Worm (Caenorhabditis elegans) whole organism, L4/young adult: ENCODE data around the gene T12A7.10.

Experiments used
- W03F9.2 ChIP-seq: fragments of 150-350 bp; optimal IDR thresholded peaks from 2 replicates; lab custom pipeline; 2014; ENCODE audit warnings: missing biosample characterization, missing genetic modification characterization
- dao-5 ChIP-seq: sonication (generic microtip); optimal IDR thresholded peaks from 2 replicates; lab custom pipeline; 2016; ENCODE audit warnings: missing genotype, missing genetic modification characterization, moderate library complexity, missing compliant biosample characterization
- him-1 ChIP-seq: sonication (generic microtip); optimal IDR thresholded peaks from 2 replicates; lab custom pipeline; 2016; ENCODE audit warnings: missing genotype, missing genetic modification reagents, missing genetic modification characterization, missing compliant biosample characterization

T12A7.10 gene

DNA sequence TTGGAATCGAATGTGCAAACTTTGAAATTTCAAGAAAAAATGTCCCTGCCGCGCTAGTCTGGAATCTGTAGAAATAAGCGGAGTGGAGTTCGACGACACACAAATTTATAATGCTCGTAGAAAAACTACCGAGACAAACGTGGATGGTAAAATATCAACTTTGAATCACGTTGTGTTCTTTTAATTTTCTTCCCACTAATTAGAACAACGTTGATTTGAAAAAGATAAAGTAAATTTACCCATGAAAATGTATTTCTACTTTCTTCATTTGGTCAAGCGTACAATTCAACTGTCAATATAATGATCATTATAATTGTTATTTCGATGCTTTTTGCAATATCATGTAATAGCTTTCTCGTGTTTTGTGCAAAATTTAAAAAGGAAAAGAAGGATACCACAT is 12.5 kb downstream of the T12A7.10 start, which contains the start of gene K01A6.5:
Gene K01A6.5, plus strand, starts transcription at position 301 of the 400 bp plus-strand sequence.
- TF ChIP-seq dao-5 (tag; lab: Kevin White, UChicago), result no peak
- no peak for TF ChIP-seq him-1 (tag; lab: Kevin White, UChicago)
- TF ChIP-seq W03F9.2 (tag; lab: Kevin White, UChicago), result no peak

DNA sequence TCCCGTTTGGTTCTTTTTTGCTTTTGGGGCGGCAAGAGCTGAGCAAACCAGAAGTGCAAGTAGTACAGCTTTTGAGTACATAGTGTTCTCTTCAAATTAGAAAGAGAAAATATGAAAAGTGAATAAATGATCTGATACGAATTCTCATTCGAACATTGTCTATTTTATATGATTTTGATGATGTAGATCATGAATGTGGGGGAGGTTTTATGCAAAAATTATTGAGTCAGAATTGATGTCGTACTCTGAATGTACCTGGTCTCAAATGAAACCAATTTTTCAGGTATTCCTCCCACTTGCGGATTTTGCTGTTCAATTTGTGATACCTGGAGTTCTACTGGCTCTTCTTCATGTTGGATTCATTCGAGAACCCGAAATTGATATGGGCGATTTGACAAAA is 14.7 kb downstream of the T12A7.10 start, which contains the start of gene K01A6.4:
Gene K01A6.4, minus strand, starts transcription at position 101 of the 400 bp plus-strand sequence.
- TF ChIP-seq him-1 (tag; lab: Kevin White, UChicago) (no peak), W03F9.2 (tag; lab: Kevin White, UChicago) (no peak), dao-5 (tag; lab: Kevin White, UChicago) (no peak)

DNA sequence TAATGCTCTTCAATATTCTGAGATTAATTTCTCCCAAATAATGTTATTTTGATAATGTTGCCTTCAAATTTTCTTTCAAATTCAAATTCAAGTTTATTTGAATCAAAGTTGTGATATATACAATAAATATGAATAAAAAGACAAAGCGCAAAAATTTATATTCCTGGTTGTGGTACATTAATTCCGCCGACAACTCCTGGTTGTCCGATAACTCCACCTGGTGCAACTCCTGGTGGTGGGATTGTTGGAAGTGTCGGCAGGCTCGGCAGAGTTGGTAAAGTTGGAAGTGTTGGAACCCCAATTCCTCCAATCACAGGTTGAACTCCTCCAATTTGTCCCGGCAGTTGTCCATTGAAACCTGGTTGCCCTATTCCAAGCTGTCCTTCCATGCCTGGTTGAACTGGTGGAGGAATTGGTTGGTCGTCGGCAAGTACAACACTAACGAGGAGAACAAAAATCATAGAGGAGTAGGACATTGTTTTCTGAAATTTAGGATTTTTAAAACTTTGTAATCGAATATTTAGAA is 16.7 kb downstream of the T12A7.10 start, which contains the start of gene K01A6.7:
Gene K01A6.7, minus strand, starts transcription at position 476 of the 526 bp plus-strand sequence.
- TF ChIP-seq W03F9.2 (tag; lab: Kevin White, UChicago), result no peak
- no peak for TF ChIP-seq him-1 (tag; lab: Kevin White, UChicago)
- TF ChIP-seq dao-5 (tag; lab: Kevin White, UChicago), result no peak

DNA sequence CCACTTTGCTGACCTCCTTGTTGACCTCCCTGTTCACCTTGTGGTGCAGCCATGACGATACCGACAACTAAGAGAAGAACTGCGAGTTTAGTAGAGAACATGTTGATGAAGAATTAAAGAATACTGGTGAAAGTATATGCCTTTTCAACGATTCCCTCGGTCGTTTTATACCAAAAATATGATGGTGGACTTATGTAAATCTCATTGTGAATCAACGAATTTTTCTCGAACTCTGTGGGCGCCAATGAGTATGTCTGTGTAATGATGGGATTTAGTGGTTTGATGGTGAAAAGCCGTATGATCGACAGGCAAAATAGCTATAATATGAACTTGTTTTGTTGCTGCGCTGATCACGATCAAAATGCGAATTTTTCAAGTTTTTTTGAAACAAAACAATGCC is 17.6 kb downstream of the T12A7.10 start, which contains the start of gene K01A6.8:
Gene K01A6.8, minus strand, starts transcription at position 101 of the 400 bp plus-strand sequence.
- no peak for TF ChIP-seq W03F9.2 (tag; lab: Kevin White, UChicago)

DNA sequence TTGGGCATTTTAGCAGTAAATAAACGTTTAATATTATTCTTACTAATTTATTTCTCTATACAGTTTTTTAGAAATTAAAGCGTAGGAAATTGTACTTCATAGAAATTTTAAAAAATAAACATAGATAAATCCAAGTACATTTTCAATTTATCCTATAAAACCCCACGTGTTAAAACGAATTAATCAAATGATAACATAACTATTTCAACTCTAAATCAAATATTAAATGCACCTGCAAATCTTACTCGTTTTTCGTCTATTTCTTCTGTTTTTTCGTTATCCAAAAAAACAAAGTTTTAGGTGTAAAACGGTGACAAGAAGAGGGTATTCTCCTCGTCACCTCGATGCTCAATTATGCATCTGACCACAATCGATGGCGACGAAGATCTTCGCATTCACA is 19.9 kb downstream of the T12A7.10 start, which contains the start of gene K01A6.6:
Gene K01A6.6, plus strand, starts transcription at position 301 of the 400 bp plus-strand sequence.
- TF ChIP-seq dao-5 (tag; lab: Kevin White, UChicago) (no peak), him-1 (tag; lab: Kevin White, UChicago) (no peak), W03F9.2 (tag; lab: Kevin White, UChicago) (no peak)

DNA sequence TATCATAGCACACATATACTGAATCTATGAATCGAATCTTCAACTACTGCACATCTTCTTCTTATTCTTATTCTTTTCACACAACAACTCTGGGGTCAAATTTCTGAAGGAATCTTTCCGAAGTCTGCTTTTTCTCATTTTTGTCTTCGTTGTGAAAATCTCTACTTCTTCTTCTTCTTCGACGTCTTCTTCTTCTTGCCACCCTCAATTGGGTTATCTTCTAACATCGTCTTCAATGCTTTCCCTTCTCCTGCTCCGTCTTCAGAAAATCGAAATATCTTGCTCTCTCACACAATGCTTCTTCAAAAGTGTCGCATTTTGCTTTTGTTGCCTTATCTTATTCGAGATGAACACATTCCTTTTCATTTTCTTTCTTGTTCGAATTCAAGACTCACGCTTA is 31.6 kb downstream of the T12A7.10 start:
- TF ChIP-seq him-1 (tag; lab: Kevin White, UChicago) (no peak), dao-5 (tag; lab: Kevin White, UChicago) (no peak), W03F9.2 (tag; lab: Kevin White, UChicago) (no peak)

DNA sequence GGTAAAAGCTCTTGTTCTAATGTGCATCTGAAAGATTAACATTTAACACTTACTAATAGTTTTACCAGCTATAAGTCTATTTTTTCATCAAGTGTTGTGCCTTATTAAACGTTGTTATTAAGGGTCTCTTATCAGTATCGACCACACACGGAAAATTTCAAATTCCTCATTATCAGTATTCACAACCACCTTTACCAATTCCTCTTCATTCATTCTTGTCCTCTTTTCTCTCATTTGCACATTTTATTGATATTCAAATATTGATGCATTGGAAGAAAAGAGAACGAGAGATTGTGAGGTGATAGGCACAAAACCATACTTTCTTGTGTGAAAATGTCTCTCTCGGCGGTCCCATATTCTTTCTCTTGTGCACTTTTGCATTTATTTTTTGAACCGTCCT is 33.0 kb downstream of the T12A7.10 start:
- no peak for TF ChIP-seq him-1 (tag; lab: Kevin White, UChicago)
- TF ChIP-seq W03F9.2 (tag; lab: Kevin White, UChicago), result no peak
- no peak for TF ChIP-seq dao-5 (tag; lab: Kevin White, UChicago)

DNA sequence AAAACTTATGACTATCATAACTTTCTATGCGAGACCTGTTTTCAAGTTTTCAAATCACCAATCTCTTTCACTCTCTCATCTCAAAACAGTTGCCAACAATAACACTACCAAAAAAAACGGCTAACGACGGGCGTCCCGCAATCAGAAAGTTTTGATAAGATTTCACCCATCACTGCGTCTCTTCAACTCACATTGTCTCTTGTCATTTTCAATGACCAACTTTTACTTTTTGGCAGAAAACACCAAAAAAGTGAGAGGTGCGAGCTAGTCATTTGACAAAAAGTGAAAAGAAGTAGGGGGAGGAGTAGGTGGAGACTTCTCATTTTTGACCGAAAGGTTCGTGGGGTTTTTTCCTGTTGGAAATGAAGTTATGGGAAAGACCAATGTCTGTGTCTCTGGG is 36.2 kb downstream of the T12A7.10 start:
- TF ChIP-seq him-1 (tag; lab: Kevin White, UChicago), result no peak
- TF ChIP-seq dao-5 (tag; lab: Kevin White, UChicago), result no peak
- TF ChIP-seq W03F9.2 (tag; lab: Kevin White, UChicago), result no peak

DNA sequence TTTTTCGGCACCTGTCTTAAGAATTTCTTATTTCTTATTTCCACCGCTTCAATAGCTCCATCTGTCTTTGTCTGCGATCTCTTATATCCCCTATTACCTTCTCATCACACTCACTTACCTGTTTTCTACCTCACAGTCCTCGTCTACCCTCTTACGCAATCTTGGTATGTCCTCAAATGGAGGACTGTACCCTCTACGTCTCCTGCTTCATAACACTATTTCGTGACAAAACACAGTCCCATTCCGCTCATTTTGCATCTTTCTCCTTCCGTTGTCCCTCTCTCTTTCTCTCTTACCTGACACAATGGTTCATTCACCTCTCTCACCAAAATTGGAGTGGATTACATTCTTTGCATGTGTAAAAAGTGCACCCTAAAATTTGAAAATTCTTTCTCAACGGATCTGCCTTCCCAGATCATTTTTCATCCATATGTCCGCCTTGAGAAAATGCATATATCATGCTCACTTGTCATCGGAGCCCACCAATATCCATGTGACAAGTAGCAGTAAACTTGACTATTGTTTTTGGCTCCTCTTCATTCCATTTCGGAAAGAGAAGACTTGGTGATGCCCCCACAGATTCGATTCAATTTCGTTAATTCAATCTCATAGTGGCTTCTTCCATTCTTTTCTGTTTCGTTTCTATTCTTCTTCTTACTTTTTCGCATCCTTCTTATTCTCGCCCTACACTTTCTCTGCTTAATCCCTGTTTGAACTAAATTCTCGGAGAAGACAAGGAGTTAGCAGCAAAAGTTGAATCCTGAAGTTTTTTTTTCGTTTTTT is 37.6 kb downstream of the T12A7.10 start:
- TF ChIP-seq him-1 (tag; lab: Kevin White, UChicago), result no peak
- TF ChIP-seq dao-5 (tag; lab: Kevin White, UChicago), result no peak
- no peak for TF ChIP-seq W03F9.2 (tag; lab: Kevin White, UChicago)

DNA sequence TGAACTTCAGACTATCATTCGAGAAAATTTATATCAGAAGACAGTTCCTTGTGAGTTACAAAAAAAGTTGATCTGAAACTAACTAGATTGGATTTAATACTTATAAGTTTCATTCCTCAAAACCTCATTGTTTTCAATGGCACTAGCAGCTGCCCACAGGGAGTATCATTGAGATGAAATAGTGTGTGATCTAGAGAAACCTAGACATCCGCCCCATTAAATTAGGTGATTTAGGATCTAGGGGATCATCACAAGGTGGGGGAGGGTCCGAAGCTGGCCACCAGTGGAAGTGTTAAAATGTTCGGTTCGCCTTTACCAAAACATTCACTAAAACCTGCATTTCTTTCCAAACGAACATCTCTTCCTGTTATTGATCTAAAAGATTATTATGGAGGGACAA is 38.5 kb downstream of the T12A7.10 start:
- TF ChIP-seq W03F9.2 (tag; lab: Kevin White, UChicago), result no peak

DNA sequence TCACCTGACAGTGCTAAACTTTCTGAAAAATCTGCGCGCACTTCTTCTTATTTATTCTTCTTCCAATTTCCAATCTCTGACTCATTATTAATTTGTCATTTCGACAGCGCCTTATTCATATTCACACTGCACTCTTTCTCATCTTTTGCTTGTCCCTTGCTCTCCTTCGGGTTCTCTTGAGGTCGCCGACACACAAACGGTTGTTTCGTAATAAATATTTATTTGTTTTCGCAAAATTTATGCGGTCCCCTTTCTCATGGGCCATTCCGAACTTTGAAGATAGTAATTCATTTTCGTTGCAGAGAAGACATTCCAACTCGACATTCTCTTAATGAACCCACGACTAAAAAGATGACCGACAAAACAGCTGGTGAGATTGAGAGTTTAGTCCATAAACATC is 40.2 kb downstream of the T12A7.10 start, which contains the start of gene magi-1:
Gene magi-1, plus strand, starts transcription at position 301 of the 400 bp plus-strand sequence.
- TF ChIP-seq dao-5 (tag; lab: Kevin White, UChicago), result no peak
- TF ChIP-seq him-1 (tag; lab: Kevin White, UChicago), result no peak

DNA sequence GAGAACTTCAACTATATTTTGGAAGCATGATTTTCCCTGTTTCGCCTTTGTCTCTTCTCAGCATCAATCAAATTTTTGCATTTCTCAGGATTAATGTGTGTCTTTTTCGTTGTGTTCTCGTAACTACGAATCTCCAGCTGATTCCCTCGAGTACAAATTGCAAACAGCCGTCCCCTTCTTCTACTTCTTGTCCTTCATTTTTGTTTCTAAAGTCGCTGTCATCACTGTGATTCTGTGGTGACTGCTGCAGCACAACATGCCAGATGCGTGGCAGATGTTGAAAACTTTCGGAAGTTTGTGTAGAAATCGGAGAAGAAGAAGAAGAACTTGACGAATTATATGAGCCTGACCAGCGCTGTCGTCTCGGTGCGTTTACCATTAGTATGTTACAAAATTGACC is 41.6 kb downstream of the T12A7.10 start:
- no peak for TF ChIP-seq dao-5 (tag; lab: Kevin White, UChicago)

DNA sequence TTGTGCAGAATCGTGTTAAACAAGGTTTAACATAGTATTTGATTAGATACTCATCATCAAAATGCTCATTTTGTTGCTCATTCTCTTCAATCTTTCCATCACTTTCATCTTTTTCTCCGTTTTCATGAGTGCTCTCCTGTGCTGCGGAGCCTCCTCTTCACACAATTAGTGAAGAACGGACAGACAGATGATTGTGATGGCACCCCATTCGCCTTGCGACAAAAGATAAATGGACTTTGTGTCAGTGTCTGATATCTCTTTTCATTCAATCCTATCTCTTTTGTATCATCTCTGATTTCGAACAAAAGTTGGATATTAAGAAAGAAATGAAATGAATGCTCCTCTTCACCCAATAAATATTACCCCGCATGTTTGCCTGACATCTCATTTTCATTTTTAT is 44.6 kb downstream of the T12A7.10 start:
- no peak for TF ChIP-seq W03F9.2 (tag; lab: Kevin White, UChicago)
- no peak for TF ChIP-seq dao-5 (tag; lab: Kevin White, UChicago)
- TF ChIP-seq him-1 (tag; lab: Kevin White, UChicago), result no peak
